Fruit fly (Drosophila melanogaster): ENCODE measurements around the gene CG5934.
A peak's percentile ranks its signal among the peaks of the same experiment; 100 is the strongest.

dm6 chr3R:27225490-27225889 is 48.0 kb upstream of the CG5934 start:
- no peak for TF ChIP-seq Smox (GFP tag; optimal IDR thresholded peaks at IDR 0.05)
- TF ChIP-seq CG32006 (GFP tag; optimal IDR thresholded peaks at IDR 0.05), result no peak
- no peak for TF ChIP-seq Lpt (GFP tag; optimal IDR thresholded peaks at IDR 0.05)
- TF ChIP-seq Hr38 (GFP tag; optimal IDR thresholded peaks at IDR 0.05), result no peak
- no peak for TF ChIP-seq Sox102F (GFP tag; optimal IDR thresholded peaks at IDR 0.05)
- TF ChIP-seq spab (GFP tag; optimal IDR thresholded peaks at IDR 0.05), result no peak
- peak; percentile 57 for TF ChIP-seq svp (GFP tag)

Data from whole organism, prepupa.